ENCODE assay signal across 2 fruit fly cellular contexts in the genomic region with DNA sequence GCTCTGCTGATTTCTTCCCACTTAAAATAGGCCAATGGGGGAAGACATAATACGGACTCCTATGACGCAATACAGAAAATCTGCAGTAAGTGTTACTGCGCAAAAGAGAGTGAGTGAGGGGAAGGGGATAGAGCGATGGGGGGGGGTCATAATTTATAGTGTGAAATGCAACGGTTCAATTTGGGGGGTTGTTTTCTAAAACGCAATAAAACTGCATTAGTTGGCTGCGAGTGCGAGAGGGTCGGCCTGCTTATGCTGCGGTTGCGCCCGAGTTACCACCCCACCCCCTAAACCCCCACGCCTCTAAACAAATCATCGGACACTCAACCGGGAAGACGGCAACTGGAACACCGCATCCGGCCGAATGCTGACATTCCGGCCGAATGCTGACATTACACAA.
A peak's percentile ranks its signal among the peaks of the same experiment; 100 is the strongest.
TF ChIP-seq lines count a peak whose summit lies in the region.
"Not testable (repeated sequence)": the region's sequence is repeated elsewhere in the genome, so short reads cannot be mapped to it uniquely, and the experiment has no call there.

No protein-coding gene starts in this region.

- TF ChIP-seq CTCF in whole organism, embryonic (GFP tag; optimal IDR thresholded peaks at IDR 0.05; lab: Kevin White, UChicago): not testable (repeated sequence)

TF ChIP-seq in whole organism, adult, 20 proteins besides CTCF, POLR2A, EP300 and RAD21:
- peak; percentile 93 for TF ChIP-seq pad (GFP tag; optimal IDR thresholded peaks at IDR 0.05; lab: Kevin White, UChicago)
TF ChIP-seq in whole organism, adult: peak in this region for 1; not testable (repeated sequence) for 19.

TF ChIP-seq in whole organism, embryonic, 481 proteins besides CTCF, POLR2A, EP300 and RAD21:
- peak; percentile 54; the same call in 1 of the 2 replicates for TF ChIP-seq CG10321 (GFP tag; IDR thresholded peaks at IDR 0.05; lab: Robert Waterston, UW)
